Fruit fly (Drosophila melanogaster) whole organism, prepupa: ENCODE data around the gene PPP4R2r.

ENCODE experiments used
- Blimp-1 ChIP-seq: fragments of 200-800 bp; sonication (Bioruptor generic); optimal IDR thresholded peaks from 3 replicates; lab custom pipeline; 2017; ENCODE audit warnings: missing biosample characterization, missing genetic modification characterization, mild to moderate bottlenecking, moderate library complexity, missing genetic modification reagents
- CG16779 ChIP-seq: fragments of 200-800 bp; sonication (Bioruptor generic); optimal IDR thresholded peaks from 3 replicates; lab custom pipeline; 2017; ENCODE audit warnings: missing biosample characterization, mild to moderate bottlenecking, missing genetic modification characterization
- CG3032 ChIP-seq: fragments of 200-800 bp; optimal IDR thresholded peaks from 2 replicates; lab custom pipeline; 2019; ENCODE audit warnings: missing biosample characterization, mild to moderate bottlenecking, missing genetic modification characterization, moderate library complexity
- CG6276 ChIP-seq: fragments of 200-800 bp; sonication (Bioruptor generic); optimal IDR thresholded peaks from 2 replicates; lab custom pipeline; 2017; ENCODE audit warnings: missing biosample characterization, mild to moderate bottlenecking, missing genetic modification characterization
- CG6792 ChIP-seq: fragments of 200-800 bp; sonication (Bioruptor generic); optimal IDR thresholded peaks from 3 replicates; lab custom pipeline; 2016; ENCODE audit warnings: missing biosample characterization, missing genetic modification characterization
- CG6808 ChIP-seq: fragments of 200-800 bp; sonication (Bioruptor generic); optimal IDR thresholded peaks from 3 replicates; lab custom pipeline; 2017; ENCODE audit warnings: missing biosample characterization, missing genetic modification characterization, mild to moderate bottlenecking, moderate library complexity, missing genetic modification reagents
- svp ChIP-seq: fragments of 200-800 bp; sonication (Bioruptor generic); peaks from one replicate; lab custom pipeline; 2016; ENCODE audit warnings: missing biosample characterization, missing genetic modification characterization

dm6 chrX:10496319-10496718, 17.7 kb downstream of the PPP4R2r start:
- TF ChIP-seq CG16779 (tag; lab: Kevin White, UChicago) (no peak), CG3032 (no peak), Blimp-1 (no peak), svp (GFP tag; lab: Kevin White, UChicago) (peak; percentile 80), CG6808 (GFP tag; lab: Kevin White, UChicago) (no peak), CG6792 (GFP tag; lab: Kevin White, UChicago) (no peak), CG6276 (GFP tag; lab: Kevin White, UChicago) (no peak)
